Worm (Caenorhabditis elegans) whole organism, L4/young adult: ENCODE measurements around the gene nhr-111.

ENCODE experiments used
- W03F9.2 ChIP-seq: fragments of 150-350 bp; optimal IDR thresholded peaks from 2 replicates; lab custom pipeline; 2014; ENCODE audit warnings: missing biosample characterization, missing genetic modification characterization
- dao-5 ChIP-seq: sonication (generic microtip); optimal IDR thresholded peaks from 2 replicates; lab custom pipeline; 2016; ENCODE audit warnings: missing genotype, missing genetic modification characterization, moderate library complexity, missing compliant biosample characterization
- him-1 ChIP-seq: sonication (generic microtip); optimal IDR thresholded peaks from 2 replicates; lab custom pipeline; 2016; ENCODE audit warnings: missing genotype, missing genetic modification reagents, missing genetic modification characterization, missing compliant biosample characterization

DNA sequence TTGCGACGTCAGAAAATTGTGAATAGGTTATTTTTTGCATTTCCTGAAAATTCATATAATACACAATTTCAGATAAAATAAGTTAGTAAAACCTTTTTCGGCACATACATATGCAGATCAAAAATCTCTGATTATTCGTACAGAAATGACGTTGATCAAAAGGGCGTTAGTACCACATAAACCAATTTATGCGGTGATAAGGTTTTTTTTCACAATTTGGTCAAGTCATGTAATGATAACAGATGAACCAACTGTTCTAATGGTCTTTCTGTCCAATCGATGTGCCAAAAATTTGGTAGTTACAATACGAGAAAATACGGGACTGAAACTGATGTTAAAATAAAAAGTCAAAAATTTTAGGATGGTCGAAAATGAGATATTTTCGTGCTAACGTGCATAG, 44.6 kb downstream of the nhr-111 start:
- TF ChIP-seq him-1 (tag; lab: Kevin White, UChicago) = no peak
- no peak for TF ChIP-seq dao-5 (tag; lab: Kevin White, UChicago)
- TF ChIP-seq W03F9.2 (tag; lab: Kevin White, UChicago) = no peak
